Fruit fly (Drosophila melanogaster) whole organism, embryonic: ENCODE data around the gene Rack1.

Source experiments
- Atf6 ChIP-seq: fragments of 200-800 bp; sonication (Bioruptor generic); IDR thresholded peaks from 2 replicates; pipeline ENCODE4 v1.3.6; 2022; ENCODE audit warnings: missing biosample characterization, missing genetic modification characterization
- Bgb ChIP-seq: fragments of 200-800 bp; sonication (Bioruptor generic); IDR thresholded peaks from 2 replicates; pipeline ENCODE4 v1.3.6; 2022; ENCODE audit warnings: missing biosample characterization, missing genetic modification characterization; ENCODE audit not compliant: partially characterized antibody
- BtbVII ChIP-seq: fragments of 200-800 bp; sonication (Bioruptor generic); optimal IDR thresholded peaks from 3 replicates; lab custom pipeline; 2017; ENCODE audit warnings: missing biosample characterization, mild to moderate bottlenecking, missing genetic modification characterization
- CG10147 ChIP-seq: fragments of 200-800 bp; sonication (Bioruptor generic); optimal IDR thresholded peaks from 2 replicates; lab custom pipeline; 2019; ENCODE audit warnings: missing biosample characterization, mild to moderate bottlenecking, missing genetic modification characterization, moderate library complexity
- CG12391 ChIP-seq: fragments of 200-800 bp; sonication (Bioruptor generic); optimal IDR thresholded peaks from 3 replicates; lab custom pipeline; 2018; ENCODE audit warnings: missing biosample characterization, mild to moderate bottlenecking, missing genetic modification characterization, moderate library complexity
- CG12659 ChIP-seq: fragments of 200-800 bp; sonication (Bioruptor generic); optimal IDR thresholded peaks from 3 replicates; lab custom pipeline; 2017; ENCODE audit warnings: mild to moderate bottlenecking, missing biosample characterization, missing genetic modification reagents, missing genetic modification characterization
- CG13424 ChIP-seq: fragments of 200-800 bp; sonication (Bioruptor generic); optimal IDR thresholded peaks from 2 replicates; lab custom pipeline; 2019; ENCODE audit warnings: missing biosample characterization, mild to moderate bottlenecking, missing genetic modification characterization, moderate library complexity
- CG15514 ChIP-seq: fragments of 200-800 bp; sonication (Bioruptor generic); optimal IDR thresholded peaks from 3 replicates; lab custom pipeline; 2017; ENCODE audit warnings: missing biosample characterization, missing genetic modification characterization, mild to moderate bottlenecking, moderate library complexity, missing genetic modification reagents
- CG17568 ChIP-seq: fragments of 200-800 bp; sonication (Bioruptor generic); optimal IDR thresholded peaks from 2 replicates; lab custom pipeline; 2018; ENCODE audit warnings: missing biosample characterization, mild to moderate bottlenecking, missing genetic modification characterization, moderate library complexity
- CG18599 ChIP-seq: fragments of 200-800 bp; sonication (Bioruptor generic); optimal IDR thresholded peaks from 3 replicates; lab custom pipeline; 2017; ENCODE audit warnings: missing biosample characterization, missing genetic modification characterization, mild to moderate bottlenecking, moderate library complexity, missing genetic modification reagents
- CG18619 ChIP-seq: fragments of 200-800 bp; sonication (Bioruptor generic); optimal IDR thresholded peaks from 3 replicates; lab custom pipeline; 2017; ENCODE audit warnings: missing biosample characterization, mild to moderate bottlenecking, missing genetic modification characterization
- CG2678 ChIP-seq: fragments of 200-800 bp; sonication (Bioruptor generic); optimal IDR thresholded peaks from 3 replicates; lab custom pipeline; 2019; ENCODE audit warnings: missing biosample characterization, mild to moderate bottlenecking, missing genetic modification characterization, moderate library complexity
- CG2889 ChIP-seq: fragments of 200-800 bp; sonication (Bioruptor generic); IDR thresholded peaks from 3 replicates; pipeline ENCODE4 v1.3.6; 2022; ENCODE audit warnings: missing biosample characterization, missing genetic modification characterization
- CG31441 ChIP-seq: fragments of 200-800 bp; sonication (Bioruptor generic); IDR thresholded peaks from 2 replicates; pipeline ENCODE4 v1.3.6; 2022; ENCODE audit warnings: missing biosample characterization, missing genetic modification characterization
- CG3407 ChIP-seq: fragments of 200-800 bp; sonication (Bioruptor generic); optimal IDR thresholded peaks from 2 replicates; lab custom pipeline; 2018; ENCODE audit warnings: missing biosample characterization, mild to moderate bottlenecking, missing genetic modification characterization
- CG34422 ChIP-seq: fragments of 200-800 bp; sonication (Bioruptor generic); IDR thresholded peaks from 3 replicates; pipeline ENCODE4 v1.3.6; 2022; ENCODE audit warnings: missing biosample characterization, missing genetic modification characterization
- CG4617 ChIP-seq: fragments of 200-800 bp; sonication (Bioruptor generic); optimal IDR thresholded peaks from 3 replicates; lab custom pipeline; 2016; ENCODE audit warnings: missing biosample characterization, missing genetic modification characterization, borderline replicate concordance
- CG6272 ChIP-seq: fragments of 200-800 bp; sonication (Bioruptor generic); IDR thresholded peaks from 2 replicates; pipeline ENCODE4 v1.3.6; 2022; ENCODE audit warnings: missing biosample characterization, missing genetic modification characterization
- CG7745 ChIP-seq: fragments of 200-800 bp; sonication (Bioruptor generic); optimal IDR thresholded peaks from 2 replicates; lab custom pipeline; 2018; ENCODE audit warnings: missing biosample characterization, mild to moderate bottlenecking, missing genetic modification characterization, moderate library complexity
- CG7928 ChIP-seq: fragments of 200-800 bp; sonication (Bioruptor generic); optimal IDR thresholded peaks from 2 replicates; lab custom pipeline; 2017; ENCODE audit warnings: missing biosample characterization, mild to moderate bottlenecking, missing genetic modification characterization
- CG8281 ChIP-seq: fragments of 200-800 bp; sonication (Bioruptor generic); optimal IDR thresholded peaks from 2 replicates; lab custom pipeline; 2018; ENCODE audit warnings: missing biosample characterization, mild to moderate bottlenecking, missing genetic modification characterization, moderate library complexity
- CG8290 ChIP-seq, 3 experiments: fragments of 200-800 bp; sonication (Bioruptor generic); optimal IDR thresholded peaks; 2 replicates each; lab custom pipeline; 2016 to 2019; ENCODE audit warnings: missing biosample characterization in 3 of 3, missing genetic modification characterization in 3 of 3, mild to moderate bottlenecking in 2 of 3, moderate library complexity in 1 of 3
- CG8924 ChIP-seq: fragments of 200-800 bp; optimal IDR thresholded peaks from 3 replicates; lab custom pipeline; 2019; ENCODE audit warnings: missing biosample characterization, mild to moderate bottlenecking, missing genetic modification characterization, moderate library complexity
- CG9932 ChIP-seq: fragments of 200-800 bp; sonication (Bioruptor generic); IDR thresholded peaks from 2 replicates; pipeline ENCODE4 v1.3.6; 2022; ENCODE audit warnings: missing biosample characterization, missing genetic modification characterization
- Deaf1 ChIP-seq: fragments of 200-800 bp; optimal IDR thresholded peaks from 3 replicates; lab custom pipeline; 2019; ENCODE audit warnings: missing biosample characterization, mild to moderate bottlenecking, missing genetic modification characterization, moderate library complexity
- GATAe ChIP-seq: fragments of 200-800 bp; sonication (Bioruptor generic); conservative IDR thresholded peaks from 2 replicates; pipeline ENCODE4 v1.3.6; 2022; ENCODE audit warnings: missing biosample characterization, missing genetic modification characterization
- Hmr ChIP-seq: fragments of 200-800 bp; sonication (Bioruptor generic); optimal IDR thresholded peaks from 3 replicates; lab custom pipeline; 2017; ENCODE audit warnings: mild to moderate bottlenecking, missing biosample characterization, missing genetic modification reagents, missing genetic modification characterization
- Hr78 ChIP-seq, 2 experiments: fragments of 200-800 bp in 1 of 2; fragments of >200 bp in 1 of 2; sonication (Bioruptor generic) in 1 of 2; optimal IDR thresholded peaks; 2 replicates each; lab custom pipeline; 2017 to 2019; ENCODE audit warnings: missing biosample characterization in 2 of 2, missing genetic modification characterization in 2 of 2, mild to moderate bottlenecking in 1 of 2, moderate library complexity in 1 of 2
- Rfx ChIP-seq: fragments of 200-800 bp; sonication (Bioruptor generic); IDR thresholded peaks from 2 replicates; pipeline ENCODE4 v1.3.6; 2022; ENCODE audit warnings: missing biosample characterization, missing genetic modification characterization
- Rx ChIP-seq: fragments of 200-800 bp; sonication (Bioruptor generic); IDR thresholded peaks from 2 replicates; pipeline ENCODE4 v1.3.6; 2022; ENCODE audit warnings: missing biosample characterization, missing genetic modification characterization
- Sox102F ChIP-seq: fragments of 200-800 bp; sonication (Bioruptor generic); optimal IDR thresholded peaks from 2 replicates; lab custom pipeline; 2018; ENCODE audit warnings: missing biosample characterization, mild to moderate bottlenecking, missing genetic modification characterization, moderate library complexity
- Ssrp ChIP-seq: fragments of 200-800 bp; sonication (Bioruptor generic); optimal IDR thresholded peaks from 2 replicates; lab custom pipeline; 2018; ENCODE audit warnings: missing biosample characterization, mild to moderate bottlenecking, missing genetic modification characterization, moderate library complexity
- abd-A ChIP-seq: fragments of 200-800 bp; sonication (Bioruptor generic); optimal IDR thresholded peaks from 3 replicates; lab custom pipeline; 2019; ENCODE audit warnings: missing biosample characterization, mild to moderate bottlenecking, missing genetic modification characterization, moderate library complexity
- amos ChIP-seq: fragments of 200-800 bp; sonication (Bioruptor generic); IDR thresholded peaks from 2 replicates; pipeline ENCODE4 v1.3.6; 2022; ENCODE audit warnings: missing biosample characterization, missing genetic modification characterization; ENCODE audit not compliant: partially characterized antibody
- bbx ChIP-seq: fragments of 200-800 bp; sonication (Bioruptor generic); IDR thresholded peaks from 2 replicates; pipeline ENCODE4 v1.3.6; 2022; ENCODE audit warnings: missing biosample characterization, missing genetic modification characterization; ENCODE audit not compliant: partially characterized antibody
- ci ChIP-seq: fragments of 200-800 bp; sonication (Bioruptor generic); IDR thresholded peaks from 3 replicates; pipeline ENCODE4 v1.3.6; 2022; ENCODE audit warnings: missing biosample characterization, missing genetic modification characterization
- dpn ChIP-seq, 2 experiments: fragments of 200-800 bp; sonication (Bioruptor generic); optimal IDR thresholded peaks; 3 replicates each; lab custom pipeline; 2016; ENCODE audit warnings: missing biosample characterization in 2 of 2, missing genetic modification characterization in 2 of 2
- ewg ChIP-seq: fragments of 200-800 bp; sonication (Bioruptor generic); optimal IDR thresholded peaks from 3 replicates; lab custom pipeline; 2017; ENCODE audit warnings: mild to moderate bottlenecking, missing biosample characterization, missing genetic modification reagents, missing genetic modification characterization
- gem ChIP-seq: fragments of 200-800 bp; sonication (Bioruptor generic); optimal IDR thresholded peaks from 2 replicates; lab custom pipeline; 2019; ENCODE audit warnings: missing biosample characterization, mild to moderate bottlenecking, missing genetic modification characterization, moderate library complexity
- hkb ChIP-seq, 2 experiments: fragments of 200-800 bp in 1 of 2; fragments of >200 bp in 1 of 2; sonication (Bioruptor generic) in 1 of 2; IDR thresholded peaks in 1 of 2; optimal IDR thresholded peaks in 1 of 2; 2 replicates each; pipeline versions ENCODE4 v1.3.6 to Lab custom; 2017 to 2022; ENCODE audit warnings: missing biosample characterization in 1 of 2, missing genetic modification characterization in 1 of 2
- lab ChIP-seq: fragments of 200-800 bp; sonication (Bioruptor generic); optimal IDR thresholded peaks from 3 replicates; lab custom pipeline; 2017; ENCODE audit warnings: missing biosample characterization, missing genetic modification characterization, mild to moderate bottlenecking, moderate library complexity, missing genetic modification reagents
- nom ChIP-seq: fragments of 200-800 bp; sonication (Bioruptor generic); optimal IDR thresholded peaks from 2 replicates; lab custom pipeline; 2017; ENCODE audit warnings: missing biosample characterization, missing genetic modification characterization, mild to moderate bottlenecking, moderate library complexity, missing genetic modification reagents
- pho ChIP-seq: fragments of 200-800 bp; sonication (Bioruptor generic); optimal IDR thresholded peaks from 2 replicates; lab custom pipeline; 2016; ENCODE audit warnings: missing biosample characterization, missing genetic modification characterization
- vvl ChIP-seq: fragments of 200-800 bp; sonication (Bioruptor generic); IDR thresholded peaks from 2 replicates; pipeline ENCODE4 v1.3.6; 2022; ENCODE audit warnings: missing biosample characterization, missing genetic modification characterization
- zfh2 ChIP-seq: fragments of 200-800 bp; sonication (Bioruptor generic); optimal IDR thresholded peaks from 2 replicates; lab custom pipeline; 2016; ENCODE audit warnings: missing biosample characterization, missing genetic modification characterization

The Rack1 gene

dm6 chr2L:7790448-7791355 is 36.4 kb downstream of the Rack1 start, which contains the start of gene CG7149 (continued):
- peak; percentile 56; the same call in 2 of the 3 replicates for TF ChIP-seq CG34422 (GFP tag; lab: Robert Waterston, UW)
- TF ChIP-seq CG8281 = peak; percentile 16
- TF ChIP-seq CG4617 (GFP tag; lab: Kevin White, UChicago) = no peak
- peak; percentile 2 for TF ChIP-seq nom (GFP tag; lab: Kevin White, UChicago)
- no peak for TF ChIP-seq CG17568 (GFP tag; lab: Kevin White, UChicago)
- 0 out of 2 replicates have a peak, but pooled peaks have one; percentile 15 for TF ChIP-seq Rfx (GFP tag; lab: Robert Waterston, UW)
- no peak for TF ChIP-seq hkb (optimal IDR thresholded peaks at IDR 0.05; lab: Kevin White, UChicago)
- TF ChIP-seq hkb (GFP tag; IDR thresholded peaks at IDR 0.05; lab: Robert Waterston, UW) = peak; percentile 6; the same call in 1 of the 2 replicates
- peak; percentile 20 for TF ChIP-seq CG2678 (tag; lab: Kevin White, UChicago)
- TF ChIP-seq Hmr = peak; percentile 30
- TF ChIP-seq abd-A (tag; lab: Kevin White, UChicago) = no peak
- no peak for TF ChIP-seq vvl
- TF ChIP-seq lab (GFP tag; lab: Kevin White, UChicago) = peak; percentile 46
- peak; percentile 19; the same call in 1 of the 2 replicates for TF ChIP-seq CG9932 (GFP tag; lab: Robert Waterston, UW)
- TF ChIP-seq pho (GFP tag; lab: Kevin White, UChicago) = peak; percentile 7
- TF ChIP-seq CG18619 (GFP tag; lab: Kevin White, UChicago) = no peak
- peak; percentile 66 for TF ChIP-seq GATAe (GFP tag; lab: Robert Waterston, UW)
- no peak for TF ChIP-seq CG6272 (GFP tag; lab: Robert Waterston, UW)
- peak; percentile 7 for TF ChIP-seq CG10147 (GFP tag; lab: Kevin White, UChicago)
- TF ChIP-seq Atf6 = peak; percentile 52
- TF ChIP-seq CG31441 = no peak
- peak; percentile 35 for TF ChIP-seq BtbVII
- TF ChIP-seq CG2889 = no peak
- no peak for TF ChIP-seq CG3407 (GFP tag; lab: Kevin White, UChicago)
- TF ChIP-seq CG7928 (GFP tag; lab: Kevin White, UChicago) = no peak
- TF ChIP-seq Rx = no peak
- peak; percentile 28 for TF ChIP-seq CG15514 (GFP tag; lab: Kevin White, UChicago)
- peak; percentile 66; the same call in 2 of the 3 replicates for TF ChIP-seq ci (GFP tag; lab: Robert Waterston, UW)
- TF ChIP-seq CG12391 (tag; lab: Kevin White, UChicago) = no peak
- no peak for TF ChIP-seq Ssrp
- peak; percentile 45; the same call in 1 of the 2 replicates for TF ChIP-seq amos (GFP tag; lab: Robert Waterston, UW)
- no peak for TF ChIP-seq CG8290 (GFP tag; optimal IDR thresholded peaks at IDR 0.05; lab: Kevin White, UChicago)
- TF ChIP-seq CG8290 (tag; optimal IDR thresholded peaks at IDR 0.05; lab: Kevin White, UChicago) = peak in 1 of 2 experiments; percentile 68
- peak; percentile 39 for TF ChIP-seq CG18599 (GFP tag; lab: Kevin White, UChicago)
- peak in 1 of 2 experiments; percentile 2 for TF ChIP-seq dpn (GFP tag; optimal IDR thresholded peaks at IDR 0.05; lab: Kevin White, UChicago)
- TF ChIP-seq CG13424 = peak; percentile 20
- no peak for TF ChIP-seq ewg (GFP tag; lab: Kevin White, UChicago)
- TF ChIP-seq Sox102F (GFP tag; lab: Kevin White, UChicago) = peak; percentile 7
- TF ChIP-seq CG12659 (GFP tag; lab: Kevin White, UChicago) = peak; percentile 18
- peak; percentile 19 for TF ChIP-seq CG8924
- peak; percentile 19 for TF ChIP-seq gem (tag; lab: Kevin White, UChicago)
- TF ChIP-seq zfh2 (GFP tag; lab: Kevin White, UChicago) = no peak
- no peak for TF ChIP-seq CG7745 (tag; lab: Kevin White, UChicago)
- peak; percentile 37; the same call in 1 of the 2 replicates for TF ChIP-seq bbx
- peak in 1 of 2 experiments; percentile 13 for TF ChIP-seq Hr78 (GFP tag; optimal IDR thresholded peaks at IDR 0.05; lab: Kevin White, UChicago)
- TF ChIP-seq Bgb (GFP tag; lab: Robert Waterston, UW) = peak; percentile 57; the same call in 1 of the 2 replicates
- TF ChIP-seq Deaf1 (tag; lab: Kevin White, UChicago) = peak; percentile 88
